Worm (Caenorhabditis elegans) whole organism, early embryonic: ENCODE measurements around the gene sdz-36.

Experiments
- B0310.2 ChIP-seq: sonication (generic microtip); optimal IDR thresholded peaks from 2 replicates; lab custom pipeline; 2016; ENCODE audit warnings: mild to moderate bottlenecking, missing genetic modification characterization, missing compliant biosample characterization
- F13C5.2 ChIP-seq: sonication (generic microtip); optimal IDR thresholded peaks from 2 replicates; lab custom pipeline; 2017; ENCODE audit warnings: mild to moderate bottlenecking, missing genetic modification characterization, inconsistent platforms, missing compliant biosample characterization
- ama-1 ChIP-seq: fragments of 150-350 bp; optimal IDR thresholded peaks from 2 replicates; lab custom pipeline; 2014
- ets-7 ChIP-seq: sonication (generic microtip); optimal IDR thresholded peaks from 2 replicates; lab custom pipeline; 2016; ENCODE audit warnings: missing genotype, missing genetic modification characterization, missing compliant biosample characterization
- flt-1 ChIP-seq: fragments of 200-800 bp; sonication (Bioruptor generic); IDR thresholded peaks from 2 replicates; pipeline ENCODE4 v1.3.6; 2022; ENCODE audit warnings: missing genetic modification characterization, missing compliant biosample characterization
- hmbx-1 ChIP-seq: sonication (generic microtip); optimal IDR thresholded peaks from 2 replicates; lab custom pipeline; 2016; ENCODE audit warnings: mild to moderate bottlenecking, missing genetic modification characterization, missing compliant biosample characterization
- hmg-4 ChIP-seq: fragments of 200-800 bp; sonication (Bioruptor generic); optimal IDR thresholded peaks from 2 replicates; lab custom pipeline; 2018; ENCODE audit warnings: mild to moderate bottlenecking, missing genetic modification characterization, missing compliant biosample characterization
- scrt-1 ChIP-seq: fragments of 200-800 bp; sonication (Bioruptor generic); IDR thresholded peaks from 2 replicates; pipeline ENCODE4 v1.3.6; 2022; ENCODE audit warnings: missing genetic modification characterization, missing compliant biosample characterization
- tbx-11 ChIP-seq: fragments of 200-800 bp; sonication (Bioruptor generic); IDR thresholded peaks from 2 replicates; pipeline ENCODE4 v1.3.6; 2022; ENCODE audit warnings: missing genetic modification characterization, missing compliant biosample characterization
- tbx-37 ChIP-seq: fragments of 200-800 bp; sonication (Bioruptor generic); conservative IDR thresholded peaks from 2 replicates; pipeline ENCODE4 v1.3.6; 2022; ENCODE audit warnings: missing genetic modification reagents, missing genetic modification characterization, missing compliant biosample characterization
- tra-4 ChIP-seq: sonication (generic microtip); optimal IDR thresholded peaks from 2 replicates; lab custom pipeline; 2017; ENCODE audit warnings: missing genetic modification characterization, missing compliant biosample characterization

DNA sequence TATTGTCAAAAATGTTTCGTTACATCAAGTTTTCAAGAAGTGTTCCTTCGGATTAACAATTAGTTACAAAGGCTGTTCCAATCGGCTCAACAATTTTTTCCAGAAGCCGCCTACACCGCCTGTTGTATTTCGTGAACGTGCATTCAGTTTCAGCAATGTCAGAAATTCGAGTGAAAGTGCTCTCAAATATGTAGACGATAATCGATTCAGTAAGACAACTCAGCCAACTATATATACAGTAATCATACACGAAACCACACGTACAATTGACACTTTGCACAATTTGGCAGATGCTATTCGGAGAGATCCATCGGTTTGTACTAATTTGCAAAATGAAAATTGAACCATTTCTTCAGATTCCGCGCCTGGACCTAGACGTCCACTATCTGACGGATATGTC lies 5.8 kb downstream of the sdz-36 start:
- TF ChIP-seq scrt-1 (GFP tag; lab: Robert Waterston, UW) (no peak), tbx-11 (GFP tag; lab: Robert Waterston, UW) (no peak), B0310.2 (no peak), ama-1 (lab: Kevin White, UChicago) (no peak), hmg-4 (no peak), flt-1 (GFP tag; lab: Robert Waterston, UW) (no peak), ets-7 (tag; lab: Kevin White, UChicago) (no peak), tbx-37 (GFP tag; lab: Robert Waterston, UW) (no peak), hmbx-1 (tag; lab: Kevin White, UChicago) (no peak), F13C5.2 (tag; lab: Kevin White, UChicago) (no peak), tra-4 (tag; lab: Kevin White, UChicago) (no peak)
